Fruit fly (Drosophila melanogaster) whole organism, embryonic: Measurements from ENCODE around the gene CG42699.
A peak's percentile ranks its signal among the peaks of the same experiment; 100 is the strongest.

ENCODE experiments used
- CG1024 ChIP-seq: fragments of 200-800 bp; sonication (Bioruptor generic); IDR thresholded peaks from 2 replicates; pipeline ENCODE4 v1.3.6; 2022; ENCODE audit warnings: missing biosample characterization, missing genetic modification characterization
- CG10543 ChIP-seq: fragments of 200-800 bp; sonication (Bioruptor generic); optimal IDR thresholded peaks from 3 replicates; lab custom pipeline; 2017; ENCODE audit warnings: missing biosample characterization, mild to moderate bottlenecking, missing genetic modification characterization, moderate library complexity
- CG11560 ChIP-seq: fragments of 200-800 bp; sonication (Bioruptor generic); IDR thresholded peaks from 3 replicates; pipeline ENCODE4 v1.3.6; 2022; ENCODE audit warnings: missing biosample characterization, missing genetic modification characterization
- CG12155 ChIP-seq: fragments of 200-800 bp; sonication (Bioruptor generic); optimal IDR thresholded peaks from 3 replicates; lab custom pipeline; 2016; ENCODE audit warnings: missing biosample characterization, missing genetic modification characterization
- CG12744 ChIP-seq: fragments of 200-800 bp; sonication (Bioruptor generic); optimal IDR thresholded peaks from 2 replicates; lab custom pipeline; 2016; ENCODE audit warnings: missing biosample characterization, missing genetic modification characterization
- CG12769 ChIP-seq: fragments of 200-800 bp; sonication (Bioruptor generic); optimal IDR thresholded peaks from 2 replicates; lab custom pipeline; 2019; ENCODE audit warnings: missing biosample characterization, mild to moderate bottlenecking, missing genetic modification characterization, moderate library complexity
- CG13123 ChIP-seq: fragments of 200-800 bp; sonication (Bioruptor generic); optimal IDR thresholded peaks from 2 replicates; lab custom pipeline; 2016; ENCODE audit warnings: missing biosample characterization, missing genetic modification characterization
- CG13287 ChIP-seq: fragments of 200-800 bp; sonication (Bioruptor generic); IDR thresholded peaks from 2 replicates; pipeline ENCODE4 v1.3.6; 2022; ENCODE audit warnings: missing biosample characterization, missing genetic modification characterization; ENCODE audit not compliant: partially characterized antibody
- CG14667 ChIP-seq: fragments of 200-800 bp; sonication (Bioruptor generic); IDR thresholded peaks from 2 replicates; pipeline ENCODE4 v1.3.6; 2022; ENCODE audit warnings: missing biosample characterization, missing genetic modification characterization
- CG14860 ChIP-seq: fragments of 200-800 bp; sonication (Bioruptor generic); IDR thresholded peaks from 3 replicates; pipeline ENCODE4 v1.3.6; 2022; ENCODE audit warnings: missing biosample characterization, missing genetic modification characterization; ENCODE audit not compliant: partially characterized antibody
- CG1602 ChIP-seq: fragments of 200-800 bp; sonication (Bioruptor generic); optimal IDR thresholded peaks from 3 replicates; lab custom pipeline; 2016; ENCODE audit warnings: missing biosample characterization, missing genetic modification characterization
- CG16815 ChIP-seq: fragments of 200-800 bp; sonication (Bioruptor generic); optimal IDR thresholded peaks from 3 replicates; lab custom pipeline; 2017; ENCODE audit warnings: missing biosample characterization, mild to moderate bottlenecking, missing genetic modification characterization
- CG2120 ChIP-seq: fragments of 200-800 bp; sonication (Bioruptor generic); optimal IDR thresholded peaks from 3 replicates; lab custom pipeline; 2016; ENCODE audit warnings: missing biosample characterization, missing genetic modification characterization
- CG7963 ChIP-seq: fragments of 200-800 bp; sonication (Bioruptor generic); IDR thresholded peaks from 3 replicates; pipeline ENCODE4 v1.3.6; 2022; ENCODE audit warnings: missing biosample characterization, missing genetic modification characterization; ENCODE audit not compliant: partially characterized antibody
- Dbx ChIP-seq: fragments of 200-800 bp; sonication (Bioruptor generic); IDR thresholded peaks from 3 replicates; pipeline ENCODE4 v1.3.6; 2022; ENCODE audit warnings: missing biosample characterization, missing genetic modification characterization
- Eip74EF ChIP-seq, 2 experiments: fragments of 200-800 bp in 1 of 2; fragments of >200 bp in 1 of 2; sonication (Bioruptor generic) in 1 of 2; optimal IDR thresholded peaks; 2 replicates each; lab custom pipeline; 2017 to 2019; ENCODE audit warnings: missing biosample characterization in 2 of 2, missing genetic modification characterization in 2 of 2, mild to moderate bottlenecking in 1 of 2, moderate library complexity in 1 of 2
- Fer2 ChIP-seq: fragments of 200-800 bp; sonication (Bioruptor generic); optimal IDR thresholded peaks from 2 replicates; lab custom pipeline; 2018; ENCODE audit warnings: missing biosample characterization, mild to moderate bottlenecking, missing genetic modification characterization, moderate library complexity
- Hmx ChIP-seq: fragments of 200-800 bp; sonication (Bioruptor generic); optimal IDR thresholded peaks from 2 replicates; lab custom pipeline; 2016; ENCODE audit warnings: missing biosample characterization, missing genetic modification characterization
- Oaz ChIP-seq: fragments of 200-800 bp; sonication (Bioruptor generic); IDR thresholded peaks from 2 replicates; pipeline ENCODE4 v1.3.6; 2022; ENCODE audit warnings: missing biosample characterization, missing genetic modification characterization
- Rfx ChIP-seq: fragments of 200-800 bp; sonication (Bioruptor generic); IDR thresholded peaks from 2 replicates; pipeline ENCODE4 v1.3.6; 2022; ENCODE audit warnings: missing biosample characterization, missing genetic modification characterization
- Side ChIP-seq: fragments of 200-800 bp; sonication (Bioruptor generic); optimal IDR thresholded peaks from 2 replicates; lab custom pipeline; 2016; ENCODE audit warnings: missing biosample characterization, missing genetic modification characterization
- Six4 ChIP-seq: fragments of 200-800 bp; sonication (Bioruptor generic); optimal IDR thresholded peaks from 2 replicates; lab custom pipeline; 2016; ENCODE audit warnings: missing biosample characterization, missing genetic modification characterization
- Trl ChIP-seq, 3 experiments: fragments of >200 bp in 2 of 3; fragments of 200-800 bp in 1 of 3; sonication (Bioruptor generic) in 1 of 3; optimal IDR thresholded peaks; 2 replicates in 1 of 3; 3 replicates in 2 of 3; lab custom pipeline; 2016 to 2017; ENCODE audit warnings: missing biosample characterization in 1 of 3, missing genetic modification characterization in 1 of 3
- ac ChIP-seq: fragments of 200-800 bp; sonication (Bioruptor generic); optimal IDR thresholded peaks from 3 replicates; lab custom pipeline; 2017; ENCODE audit warnings: missing biosample characterization, mild to moderate bottlenecking, missing genetic modification characterization
- aop ChIP-seq: fragments of 200-800 bp; sonication (Bioruptor generic); IDR thresholded peaks from 2 replicates; pipeline ENCODE4 v1.3.6; 2022; ENCODE audit warnings: missing biosample characterization, missing genetic modification characterization
- ash1 ChIP-seq: fragments of 200-800 bp; sonication (Bioruptor generic); optimal IDR thresholded peaks from 2 replicates; lab custom pipeline; 2018; ENCODE audit warnings: missing biosample characterization, mild to moderate bottlenecking, missing genetic modification characterization
- caup ChIP-seq: fragments of 200-800 bp; sonication (Bioruptor generic); optimal IDR thresholded peaks from 3 replicates; lab custom pipeline; 2017; ENCODE audit warnings: missing biosample characterization, mild to moderate bottlenecking, missing genetic modification characterization, moderate library complexity; ENCODE audit not compliant: severe bottlenecking
- chinmo ChIP-seq: fragments of 200-800 bp; sonication (Bioruptor generic); IDR thresholded peaks from 4 replicates; pipeline ENCODE4 v1.3.6; 2022; ENCODE audit warnings: missing biosample characterization, missing genetic modification characterization; ENCODE audit not compliant: partially characterized antibody
- dmrt11E ChIP-seq: fragments of 200-800 bp; sonication (Bioruptor generic); optimal IDR thresholded peaks from 3 replicates; lab custom pipeline; 2018; ENCODE audit warnings: missing biosample characterization, mild to moderate bottlenecking, missing genetic modification characterization, moderate library complexity
- dmrt99B ChIP-seq: fragments of 200-800 bp; sonication (Bioruptor generic); optimal IDR thresholded peaks from 2 replicates; lab custom pipeline; 2018; ENCODE audit warnings: missing biosample characterization, mild to moderate bottlenecking, missing genetic modification characterization, moderate library complexity
- exex ChIP-seq: fragments of 200-800 bp; sonication (Bioruptor generic); optimal IDR thresholded peaks from 4 replicates; lab custom pipeline; 2018; ENCODE audit warnings: missing biosample characterization, mild to moderate bottlenecking, missing genetic modification characterization, moderate library complexity
- gcm2 ChIP-seq: fragments of 200-800 bp; sonication (Bioruptor generic); optimal IDR thresholded peaks from 2 replicates; lab custom pipeline; 2016; ENCODE audit warnings: missing biosample characterization, missing genetic modification characterization
- gsb-n ChIP-seq: fragments of 200-800 bp; sonication (Bioruptor generic); optimal IDR thresholded peaks from 3 replicates; lab custom pipeline; 2018; ENCODE audit warnings: missing biosample characterization, mild to moderate bottlenecking, missing genetic modification characterization
- gt ChIP-seq: fragments of 200-800 bp; sonication (Bioruptor generic); IDR thresholded peaks from 2 replicates; pipeline ENCODE4 v1.3.6; 2022; ENCODE audit warnings: missing biosample characterization, missing genetic modification characterization
- h ChIP-seq: fragments of >200 bp; optimal IDR thresholded peaks from 2 replicates; lab custom pipeline; 2017
- ham ChIP-seq: fragments of 200-800 bp; sonication (Bioruptor generic); IDR thresholded peaks from 2 replicates; pipeline ENCODE4 v1.3.6; 2022; ENCODE audit warnings: missing biosample characterization, missing genetic modification characterization
- ind ChIP-seq: fragments of 200-800 bp; sonication (Bioruptor generic); optimal IDR thresholded peaks from 3 replicates; lab custom pipeline; 2016; ENCODE audit warnings: missing biosample characterization, missing genetic modification characterization
- jumu ChIP-seq: fragments of 200-800 bp; sonication (Bioruptor generic); optimal IDR thresholded peaks from 3 replicates; lab custom pipeline; 2016; ENCODE audit warnings: missing biosample characterization, missing genetic modification characterization
- odd ChIP-seq: fragments of 200-800 bp; sonication (Bioruptor generic); optimal IDR thresholded peaks from 2 replicates; lab custom pipeline; 2017; ENCODE audit warnings: missing biosample characterization, mild to moderate bottlenecking, missing genetic modification characterization
- pum ChIP-seq: fragments of 200-800 bp; sonication (Bioruptor generic); optimal IDR thresholded peaks from 2 replicates; lab custom pipeline; 2016; ENCODE audit warnings: missing biosample characterization, missing genetic modification characterization
- row ChIP-seq: fragments of 200-800 bp; sonication (Bioruptor generic); IDR thresholded peaks from 3 replicates; pipeline ENCODE4 v1.3.6; 2022; ENCODE audit warnings: missing biosample characterization, missing genetic modification characterization
- shn ChIP-seq: fragments of 200-800 bp; sonication (Bioruptor generic); optimal IDR thresholded peaks from 3 replicates; lab custom pipeline; 2016; ENCODE audit warnings: missing biosample characterization, missing genetic modification characterization
- stc ChIP-seq: fragments of 200-800 bp; sonication (Bioruptor generic); IDR thresholded peaks from 2 replicates; pipeline ENCODE4 v1.3.6; 2022; ENCODE audit warnings: missing biosample characterization, missing genetic modification characterization
- tin ChIP-seq: fragments of 200-800 bp; sonication (Bioruptor generic); optimal IDR thresholded peaks from 3 replicates; lab custom pipeline; 2016; ENCODE audit warnings: missing biosample characterization, missing genetic modification characterization
- trh ChIP-seq: fragments of 200-800 bp; sonication (Bioruptor generic); optimal IDR thresholded peaks from 2 replicates; lab custom pipeline; 2016; ENCODE audit warnings: missing biosample characterization, missing genetic modification characterization
- vnd ChIP-seq: fragments of 200-800 bp; sonication (Bioruptor generic); IDR thresholded peaks from 3 replicates; pipeline ENCODE4 v1.3.6; 2022; ENCODE audit warnings: missing biosample characterization, missing genetic modification characterization; ENCODE audit not compliant: partially characterized antibody
- z ChIP-seq: fragments of 200-800 bp; sonication (Bioruptor generic); IDR thresholded peaks from 3 replicates; pipeline ENCODE4 v1.3.6; 2022; ENCODE audit warnings: missing biosample characterization, missing genetic modification characterization

Gene CG42699

DNA sequence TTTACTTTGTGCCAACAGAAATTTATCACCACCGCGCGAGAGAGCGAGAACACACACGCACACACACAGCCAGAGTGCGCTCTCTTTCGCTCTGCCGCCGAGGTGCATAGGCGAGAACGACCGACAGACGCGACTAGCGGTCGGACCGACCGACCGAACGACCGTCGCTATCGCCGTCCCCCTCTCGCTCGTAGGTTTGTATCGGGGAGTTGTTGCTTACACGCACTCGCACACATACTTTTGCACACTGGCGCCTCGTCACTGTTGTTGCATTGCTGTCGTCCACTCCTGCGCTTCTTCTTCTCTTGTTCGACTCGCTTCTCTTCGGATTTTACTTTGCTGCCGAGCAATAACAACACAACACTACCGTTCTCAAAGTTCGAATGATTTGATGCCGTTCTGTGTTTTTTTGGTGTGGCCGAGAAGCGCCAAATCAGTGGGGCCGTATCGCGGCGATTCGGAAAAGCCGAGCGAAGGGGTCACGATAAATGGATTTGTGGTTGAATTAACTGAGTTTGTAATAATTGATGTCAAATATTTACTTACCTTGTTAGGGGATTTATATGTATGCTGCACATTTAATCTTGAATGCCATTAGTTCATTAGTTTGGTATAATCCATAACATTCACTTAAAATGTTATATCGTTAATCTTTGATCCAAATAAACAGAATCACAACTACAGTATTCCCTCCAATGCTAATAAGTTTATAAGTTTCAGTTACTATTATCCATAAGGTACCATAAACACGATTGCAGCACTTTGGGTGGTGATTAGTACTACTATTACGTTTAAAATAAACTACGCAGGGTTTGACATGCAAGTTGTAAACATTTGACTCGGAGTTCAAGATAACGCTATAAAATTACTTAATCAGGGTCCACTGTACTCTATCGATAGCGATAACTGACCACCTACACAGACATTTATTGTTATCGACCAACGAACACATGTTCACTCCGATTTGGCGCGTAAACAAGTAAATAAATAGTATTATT is 17.2 kb upstream of the CG42699 start, which contains the start of the genes IntS6 and Rtel1 (continued):
- TF ChIP-seq Dbx (GFP tag; lab: Robert Waterston, UW) (peak; percentile 84), jumu (GFP tag; lab: Kevin White, UChicago) (peak; percentile 93), pum (GFP tag; lab: Kevin White, UChicago) (peak; percentile 93), chinmo (peak; percentile 100), CG12155 (GFP tag; lab: Kevin White, UChicago) (peak; percentile 90), vnd (GFP tag; lab: Robert Waterston, UW) (no peak), ac (GFP tag; lab: Kevin White, UChicago) (peak; percentile 18), CG12769 (peak; percentile 96), gt (GFP tag; lab: Robert Waterston, UW) (peak; percentile 61; the same call in 1 of the 2 replicates), Eip74EF (GFP tag; optimal IDR thresholded peaks at IDR 0.05; lab: Kevin White, UChicago) (peak in 1 of 2 experiments; percentile 60), gcm2 (GFP tag; lab: Kevin White, UChicago) (no peak), ash1 (GFP tag; lab: Kevin White, UChicago) (peak; percentile 14), h (lab: Kevin White, UChicago) (no peak), trh (peak; percentile 51), CG16815 (GFP tag; lab: Kevin White, UChicago) (peak; percentile 88), shn (peak; percentile 92), CG1024 (GFP tag; lab: Robert Waterston, UW) (peak; percentile 67), Rfx (peak; percentile 94), odd (GFP tag; lab: Kevin White, UChicago) (peak; percentile 75), caup (peak; percentile 88), CG12744 (GFP tag; lab: Kevin White, UChicago) (peak; percentile 88), CG2120 (GFP tag; lab: Kevin White, UChicago) (peak; percentile 96), ham (GFP tag; lab: Robert Waterston, UW) (peak; percentile 83), aop (GFP tag; lab: Robert Waterston, UW) (no peak), CG13123 (GFP tag; lab: Kevin White, UChicago) (peak; percentile 65), Fer2 (tag; lab: Kevin White, UChicago) (peak; percentile 88), stc (GFP tag; lab: Robert Waterston, UW) (peak; percentile 84), Six4 (GFP tag; lab: Kevin White, UChicago) (peak; percentile 80), dmrt11E (tag; lab: Kevin White, UChicago) (peak; percentile 81), CG11560 (tag; lab: Robert Waterston, UW) (peak; percentile 78; the same call in 2 of the 3 replicates), Side (GFP tag; lab: Kevin White, UChicago) (peak; percentile 88), CG7963 (GFP tag; lab: Robert Waterston, UW) (peak; percentile 41; the same call in 1 of the 3 replicates), z (GFP tag; lab: Robert Waterston, UW) (0 out of 3 replicates have a peak, but pooled peaks have one; percentile 11), gsb-n (tag; lab: Kevin White, UChicago) (peak; percentile 76), CG14667 (peak; percentile 82), row (GFP tag; lab: Robert Waterston, UW) (peak; percentile 98), exex (tag; lab: Kevin White, UChicago) (peak; percentile 73), Hmx (GFP tag; lab: Kevin White, UChicago) (peak; percentile 82), dmrt99B (tag; lab: Kevin White, UChicago) (peak; percentile 90), CG14860 (no peak), ind (GFP tag; lab: Kevin White, UChicago) (peak; percentile 95), CG10543 (GFP tag; lab: Kevin White, UChicago) (peak; percentile 90), Trl (optimal IDR thresholded peaks at IDR 0.05; lab: Kevin White, UChicago) (peak; percentile 49 to 79), Trl (GFP tag; optimal IDR thresholded peaks at IDR 0.05; lab: Kevin White, UChicago) (peak; percentile 92), Oaz (GFP tag; lab: Robert Waterston, UW) (peak; percentile 72), tin (GFP tag; lab: Kevin White, UChicago) (peak; percentile 89), CG1602 (peak; percentile 88), CG13287 (no peak; the same call in 1 of the 2 replicates)
